Worm (Caenorhabditis elegans): ENCODE data around the gene T25E12.6.

DNA sequence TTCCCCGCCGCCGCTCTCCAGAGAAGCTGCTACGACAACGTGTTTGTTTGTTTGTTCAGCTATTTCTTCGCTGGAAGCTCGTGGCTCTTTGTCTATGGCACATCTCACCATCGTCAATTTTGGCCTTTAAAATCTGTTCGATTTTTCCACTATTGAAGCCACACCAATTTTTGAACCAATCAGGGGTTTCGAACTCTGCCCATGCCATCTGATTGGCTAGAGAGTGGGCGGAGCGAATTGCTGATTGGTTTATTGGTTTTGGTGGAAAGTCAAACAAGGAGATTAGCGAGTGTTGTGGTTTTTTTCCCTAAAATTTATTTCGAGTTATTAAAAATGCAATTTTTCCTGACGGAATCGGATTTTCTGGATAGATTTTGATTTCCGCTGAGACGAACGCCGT is 13.9 kb downstream of the T25E12.6 start:
- no peak for TF ChIP-seq him-1 (tag; optimal IDR thresholded peaks at IDR 0.05)
- TF ChIP-seq dao-5 (tag; optimal IDR thresholded peaks at IDR 0.05), result no peak
- TF ChIP-seq W03F9.2 (tag; optimal IDR thresholded peaks at IDR 0.05), result no peak
